Fruit fly (Drosophila melanogaster): ENCODE measurements around the gene Mrtf.

The Mrtf gene

DNA sequence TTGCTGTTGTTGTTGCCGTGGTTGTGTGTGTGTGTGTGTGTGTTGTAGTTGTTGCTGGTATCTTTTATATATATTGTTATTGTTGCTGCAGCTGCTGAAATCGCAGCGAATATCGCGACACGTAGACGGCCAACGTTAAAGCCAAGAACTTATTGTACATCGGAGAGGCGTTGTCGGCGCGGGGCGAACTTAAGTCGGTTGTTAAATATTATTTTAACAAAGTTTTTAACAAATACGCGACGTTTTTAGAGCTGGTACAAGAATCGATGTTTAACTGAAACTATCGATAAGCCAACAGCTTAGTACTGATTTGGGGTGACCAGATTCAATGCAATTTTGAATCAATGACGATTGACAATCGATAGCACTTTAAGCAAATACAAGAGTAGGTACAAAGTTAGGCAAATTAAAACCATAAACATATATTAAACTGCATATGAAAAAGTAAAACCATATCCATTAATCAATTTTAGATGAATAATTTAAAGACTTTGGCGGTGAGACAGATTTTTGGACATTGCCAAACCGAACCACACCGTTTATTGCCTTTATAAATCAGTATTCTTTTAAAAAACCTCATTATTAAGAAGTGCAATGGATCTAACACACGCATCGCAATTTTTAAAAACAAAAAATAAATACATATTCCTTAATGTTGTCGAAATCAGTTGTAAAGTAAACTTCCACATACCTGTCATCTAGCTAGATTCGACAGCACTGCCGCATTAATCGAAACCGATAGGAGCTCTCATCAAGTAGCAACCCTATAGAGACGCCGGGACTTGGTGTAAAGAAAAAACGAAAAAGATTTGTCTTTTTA is at the start of gene Mrtf, which contains the start of gene Non2:
TSS of gene Mrtf (minus strand) at position 268 of the 820 bp plus-strand sequence.
TSS of gene Non2 (plus strand) at position 731 of the 820 bp plus-strand sequence.
- TF ChIP-seq CG7101 (tag; optimal IDR thresholded peaks at IDR 0.05) (peak; percentile 63), cic (GFP tag; optimal IDR thresholded peaks at IDR 0.05) (no peak), toe (GFP tag; optimal IDR thresholded peaks at IDR 0.05) (peak; percentile 86), Mnt (GFP tag; optimal IDR thresholded peaks at IDR 0.05) (peak; percentile 34), tj (GFP tag; optimal IDR thresholded peaks at IDR 0.05) (peak; percentile 4), CG33017 (tag; optimal IDR thresholded peaks at IDR 0.05) (peak; percentile 14), CG12768 (GFP tag; optimal IDR thresholded peaks at IDR 0.05) (peak; percentile 64), cnc (optimal IDR thresholded peaks at IDR 0.05) (no peak), ovo (GFP tag; optimal IDR thresholded peaks at IDR 0.05) (peak; percentile 42), Clk (GFP tag; optimal IDR thresholded peaks at IDR 0.05) (peak; percentile 23), CG14711 (tag; optimal IDR thresholded peaks at IDR 0.05) (peak; percentile 96), CG7045 (GFP tag; optimal IDR thresholded peaks at IDR 0.05) (peak; percentile 2), CG1620 (GFP tag; optimal IDR thresholded peaks at IDR 0.05) (peak; percentile 71), Hr96 (GFP tag; optimal IDR thresholded peaks at IDR 0.05) (peak; percentile 79), kay (GFP tag; ENCODE audit: borderline replicate concordance) (peak; percentile 48), Crg-1 (GFP tag; optimal IDR thresholded peaks at IDR 0.05) (peak; percentile 13), pad (GFP tag; optimal IDR thresholded peaks at IDR 0.05) (peak; percentile 18), CG11617 (GFP tag; optimal IDR thresholded peaks at IDR 0.05) (peak; percentile 63), bab1 (GFP tag; optimal IDR thresholded peaks at IDR 0.05) (peak; percentile 39), CG5204 (GFP tag; optimal IDR thresholded peaks at IDR 0.05) (peak; percentile 84)

DNA sequence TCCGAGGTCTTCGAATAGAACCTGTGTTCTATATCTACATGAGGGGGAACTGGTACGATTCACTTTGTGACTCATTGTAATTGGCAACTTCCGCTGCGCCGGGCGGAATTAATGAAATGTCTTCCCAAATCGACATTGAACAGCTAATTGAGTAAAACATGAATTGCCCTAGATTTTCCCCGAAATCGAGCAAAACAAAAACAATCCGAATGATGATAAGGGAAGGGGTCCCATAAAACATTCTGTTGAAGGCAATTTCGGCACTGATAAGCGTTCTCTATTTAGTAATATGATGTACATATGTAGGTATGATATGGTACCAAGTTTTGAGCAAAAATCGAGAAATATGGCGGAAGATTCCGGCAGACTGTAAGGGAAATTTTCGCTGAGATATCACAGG is 43.4 kb upstream of the Mrtf start:
- no peak for TF ChIP-seq Mnt (GFP tag; optimal IDR thresholded peaks at IDR 0.05)
- no peak for TF ChIP-seq CG33017 (tag; optimal IDR thresholded peaks at IDR 0.05)
- TF ChIP-seq Clk (GFP tag; optimal IDR thresholded peaks at IDR 0.05) = no peak
- TF ChIP-seq CG7045 (GFP tag; optimal IDR thresholded peaks at IDR 0.05) = no peak
- no peak for TF ChIP-seq tj (GFP tag; optimal IDR thresholded peaks at IDR 0.05)
- TF ChIP-seq kay (GFP tag; ENCODE audit: borderline replicate concordance) = peak; percentile 45
- no peak for TF ChIP-seq ovo (GFP tag; optimal IDR thresholded peaks at IDR 0.05)

DNA sequence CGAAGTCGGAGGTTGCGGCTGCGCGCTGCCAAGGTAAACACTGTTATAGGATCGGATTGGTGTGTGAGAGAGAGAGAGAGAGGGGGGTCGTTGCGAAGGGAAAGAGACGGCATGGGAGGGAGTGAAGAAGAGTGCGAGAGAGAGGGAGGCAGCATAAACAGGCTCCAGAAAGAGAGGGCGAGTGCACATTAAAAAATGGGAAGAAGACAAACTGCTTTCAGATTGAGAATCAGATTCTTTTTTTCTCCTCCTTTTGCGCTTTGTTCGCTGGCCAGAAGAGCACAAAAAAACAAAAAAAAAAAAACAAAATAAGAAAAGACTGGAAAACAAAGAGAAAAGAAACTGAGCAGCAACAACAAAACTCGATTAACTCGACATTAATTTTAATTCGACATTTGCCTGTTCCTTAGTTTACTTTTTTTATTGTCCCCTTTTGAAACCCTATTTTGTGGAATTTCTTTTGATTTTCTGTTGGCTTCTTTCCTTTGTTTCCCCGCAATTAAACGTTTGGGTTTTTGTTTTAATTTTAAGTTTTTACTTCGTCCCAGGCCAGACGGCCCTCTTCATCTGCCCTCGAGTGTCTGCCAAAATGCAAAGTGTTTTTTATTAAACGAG is 42.0 kb upstream of the Mrtf start:
- no peak for TF ChIP-seq cic (GFP tag; optimal IDR thresholded peaks at IDR 0.05)
- TF ChIP-seq CG1620 (GFP tag; optimal IDR thresholded peaks at IDR 0.05) = no peak
- no peak for TF ChIP-seq Crg-1 (GFP tag; optimal IDR thresholded peaks at IDR 0.05)
- TF ChIP-seq CG5204 (GFP tag; optimal IDR thresholded peaks at IDR 0.05) = no peak
- TF ChIP-seq ovo (GFP tag; optimal IDR thresholded peaks at IDR 0.05) = no peak
- TF ChIP-seq CG7101 (tag; optimal IDR thresholded peaks at IDR 0.05) = no peak
- TF ChIP-seq CG7045 (GFP tag; optimal IDR thresholded peaks at IDR 0.05) = no peak
- no peak for TF ChIP-seq CG33017 (tag; optimal IDR thresholded peaks at IDR 0.05)
- TF ChIP-seq Clk (GFP tag; optimal IDR thresholded peaks at IDR 0.05) = no peak
- no peak for TF ChIP-seq toe (GFP tag; optimal IDR thresholded peaks at IDR 0.05)
- TF ChIP-seq pad (GFP tag; optimal IDR thresholded peaks at IDR 0.05) = no peak
- TF ChIP-seq Mnt (GFP tag; optimal IDR thresholded peaks at IDR 0.05) = no peak
- no peak for TF ChIP-seq kay (GFP tag; ENCODE audit: borderline replicate concordance)
- no peak for TF ChIP-seq CG11617 (GFP tag; optimal IDR thresholded peaks at IDR 0.05)
- TF ChIP-seq CG14711 (tag; optimal IDR thresholded peaks at IDR 0.05) = no peak
- TF ChIP-seq Hr96 (GFP tag; optimal IDR thresholded peaks at IDR 0.05) = no peak
- no peak for TF ChIP-seq CG12768 (GFP tag; optimal IDR thresholded peaks at IDR 0.05)
- TF ChIP-seq bab1 (GFP tag; optimal IDR thresholded peaks at IDR 0.05) = no peak
- TF ChIP-seq tj (GFP tag; optimal IDR thresholded peaks at IDR 0.05) = no peak
- no peak for TF ChIP-seq cnc (optimal IDR thresholded peaks at IDR 0.05)

DNA sequence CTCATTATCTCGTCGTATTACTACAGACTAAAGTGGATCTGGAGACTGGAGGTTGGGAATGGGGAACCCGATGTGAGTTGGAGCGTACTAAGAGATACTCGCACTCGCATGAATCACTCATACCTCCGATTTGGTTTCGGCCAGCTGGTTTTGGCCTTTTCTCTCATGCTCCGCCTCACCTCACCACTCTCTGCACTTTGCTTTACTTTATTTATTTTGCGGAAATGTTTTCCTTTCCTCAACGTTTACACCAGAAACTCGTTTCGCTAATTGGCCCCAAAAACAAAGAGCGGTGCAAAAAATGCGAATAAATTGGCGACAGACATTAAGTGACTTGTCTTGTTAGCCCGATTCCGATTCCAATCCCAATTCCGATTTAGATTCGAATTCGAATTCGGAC is 41.0 kb upstream of the Mrtf start:
- no peak for TF ChIP-seq Crg-1 (GFP tag; optimal IDR thresholded peaks at IDR 0.05)
- no peak for TF ChIP-seq CG5204 (GFP tag; optimal IDR thresholded peaks at IDR 0.05)
- TF ChIP-seq toe (GFP tag; optimal IDR thresholded peaks at IDR 0.05) = no peak
- TF ChIP-seq pad (GFP tag; optimal IDR thresholded peaks at IDR 0.05) = no peak
- TF ChIP-seq CG1620 (GFP tag; optimal IDR thresholded peaks at IDR 0.05) = no peak
- TF ChIP-seq CG12768 (GFP tag; optimal IDR thresholded peaks at IDR 0.05) = no peak
- TF ChIP-seq cic (GFP tag; optimal IDR thresholded peaks at IDR 0.05) = no peak

DNA sequence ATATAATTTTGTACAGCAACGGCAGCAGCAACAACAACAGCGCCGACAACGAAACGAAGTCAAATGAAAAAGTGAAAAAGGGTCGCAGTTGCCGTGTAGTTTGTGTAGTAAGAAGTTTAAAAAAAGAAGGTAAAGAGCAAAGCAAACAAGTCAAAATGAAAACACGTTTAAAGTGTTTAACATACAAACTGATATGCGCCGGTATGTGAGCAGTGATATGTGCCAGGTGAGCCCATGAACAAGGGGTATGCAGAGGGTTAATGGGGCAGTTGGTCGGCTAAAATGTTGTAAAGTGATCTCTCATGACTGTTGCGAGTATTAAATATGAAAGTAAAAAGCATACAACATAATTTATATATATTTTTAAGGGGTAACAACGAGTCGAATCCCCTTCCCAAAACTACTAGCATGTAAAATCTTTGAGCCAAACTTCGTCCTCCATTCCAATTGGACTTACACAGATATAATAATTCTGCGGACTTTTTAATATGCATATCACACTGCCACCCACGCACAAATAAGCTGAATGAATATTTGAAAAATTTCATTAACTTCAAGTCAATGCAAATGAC is 39.7 kb upstream of the Mrtf start:
- no peak for TF ChIP-seq CG11617 (GFP tag; optimal IDR thresholded peaks at IDR 0.05)
- peak; percentile 41 for TF ChIP-seq bab1 (GFP tag; optimal IDR thresholded peaks at IDR 0.05)
- TF ChIP-seq CG33017 (tag; optimal IDR thresholded peaks at IDR 0.05) = no peak
- TF ChIP-seq Hr96 (GFP tag; optimal IDR thresholded peaks at IDR 0.05) = no peak
- no peak for TF ChIP-seq Mnt (GFP tag; optimal IDR thresholded peaks at IDR 0.05)
- TF ChIP-seq cic (GFP tag; optimal IDR thresholded peaks at IDR 0.05) = no peak

All from whole organism, adult.